Worm (Caenorhabditis elegans): ENCODE results near the gene Y15E3A.4.

The Y15E3A.4 gene

DNA sequence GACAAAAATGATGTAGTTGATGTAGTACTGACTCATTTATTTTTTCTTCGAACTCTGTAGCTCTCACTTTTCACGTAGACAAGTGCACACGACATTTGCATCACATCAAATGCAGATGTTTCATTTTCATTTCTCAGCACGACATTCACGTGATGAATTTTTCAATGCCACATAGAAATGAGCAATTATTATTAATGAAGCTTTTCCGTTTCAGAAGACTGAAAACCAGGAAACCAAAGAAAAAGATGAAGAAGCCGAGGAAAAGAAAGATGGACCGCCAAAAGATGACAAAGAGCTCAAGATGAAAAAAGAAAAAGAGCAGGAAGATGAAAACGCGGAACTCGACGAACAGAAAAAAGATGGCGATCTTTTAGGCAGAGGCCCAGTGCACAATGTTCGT, 24.8 kb downstream of the Y15E3A.4 start:
- no peak for TF ChIP-seq unc-62 (GFP tag; optimal IDR thresholded peaks at IDR 0.05)

DNA sequence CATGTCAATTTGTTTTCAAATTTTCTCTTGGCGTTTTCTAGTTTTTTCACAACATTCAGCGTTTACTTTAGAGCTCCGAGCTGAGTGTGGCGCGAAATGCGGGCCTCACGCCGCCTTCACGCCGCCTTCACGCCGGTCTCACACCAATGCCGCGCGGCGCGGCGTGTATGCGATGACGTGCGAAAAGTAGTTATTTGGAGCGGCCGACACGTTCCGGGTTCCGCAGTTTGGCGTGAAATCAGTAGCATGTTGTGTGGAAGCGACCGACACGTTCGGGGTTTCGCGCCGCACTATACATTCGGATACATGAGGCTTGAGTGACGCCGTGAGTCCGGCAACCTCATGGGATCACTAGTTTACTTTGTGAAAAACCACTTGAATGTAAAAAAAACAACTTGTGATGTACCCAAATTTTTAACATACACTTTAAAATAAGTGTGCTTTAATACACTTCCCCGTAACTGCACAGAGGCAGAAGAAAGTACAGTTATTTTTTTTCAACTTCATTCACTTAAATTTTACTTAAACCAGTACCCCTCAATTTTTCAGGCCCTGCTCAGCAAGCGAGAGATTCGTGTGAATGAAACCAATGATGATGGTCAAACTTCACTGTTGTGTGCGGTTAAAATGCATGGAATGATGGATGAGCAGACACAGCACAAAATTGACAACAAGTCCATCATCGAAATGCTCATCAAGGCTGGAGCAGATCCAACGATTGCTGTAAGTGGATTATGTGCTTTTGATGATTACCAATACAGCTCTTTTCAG, 31.6 kb downstream of the Y15E3A.4 start:
- no peak for TF ChIP-seq unc-62 (GFP tag; optimal IDR thresholded peaks at IDR 0.05)

DNA sequence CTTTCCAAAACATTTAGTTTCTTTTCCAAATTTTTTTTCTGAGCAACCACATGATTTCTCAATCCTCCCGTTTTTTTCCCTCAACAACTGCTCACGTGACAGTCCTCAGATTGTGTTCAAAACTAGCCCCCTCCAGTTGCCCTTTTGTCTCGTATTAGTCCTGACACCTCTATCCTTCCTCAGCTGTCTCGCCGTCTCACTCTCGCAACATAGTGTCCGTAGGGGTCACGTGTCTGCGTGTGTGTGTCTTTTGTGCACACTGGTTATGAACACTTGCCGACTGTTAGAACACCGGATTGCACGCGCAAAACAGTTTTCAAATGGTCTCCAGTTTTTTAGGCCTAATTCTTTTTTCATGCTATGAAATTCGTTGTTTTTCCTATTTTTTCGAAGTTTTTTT, 34.5 kb downstream of the Y15E3A.4 start:
- no peak for TF ChIP-seq unc-62 (GFP tag; optimal IDR thresholded peaks at IDR 0.05)

DNA sequence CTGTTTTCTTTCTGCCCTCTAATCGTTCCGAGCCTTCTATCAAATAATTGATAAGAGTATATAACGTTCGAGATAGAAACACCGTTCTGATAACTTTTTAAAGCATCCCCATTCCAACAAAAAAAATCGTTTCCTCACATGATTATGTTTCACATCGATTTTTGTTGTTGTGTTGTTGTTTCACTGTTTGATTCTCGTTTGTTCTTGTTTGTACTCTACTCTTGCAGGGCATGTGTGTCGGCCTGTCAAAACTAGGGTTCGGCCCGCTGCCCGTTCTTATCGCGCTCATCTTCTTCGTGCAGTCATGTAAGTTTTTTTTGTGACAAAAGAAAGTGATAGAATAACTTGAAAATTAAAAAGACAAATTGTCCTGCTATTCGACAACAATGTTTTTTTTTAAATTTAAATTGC, 35.0 kb downstream of the Y15E3A.4 start, which contains the start of gene C33A11.2:
Gene C33A11.2, plus strand, starts transcription at position 226 of the 411 bp plus-strand sequence.
- no peak for TF ChIP-seq unc-62 (GFP tag; optimal IDR thresholded peaks at IDR 0.05)

DNA sequence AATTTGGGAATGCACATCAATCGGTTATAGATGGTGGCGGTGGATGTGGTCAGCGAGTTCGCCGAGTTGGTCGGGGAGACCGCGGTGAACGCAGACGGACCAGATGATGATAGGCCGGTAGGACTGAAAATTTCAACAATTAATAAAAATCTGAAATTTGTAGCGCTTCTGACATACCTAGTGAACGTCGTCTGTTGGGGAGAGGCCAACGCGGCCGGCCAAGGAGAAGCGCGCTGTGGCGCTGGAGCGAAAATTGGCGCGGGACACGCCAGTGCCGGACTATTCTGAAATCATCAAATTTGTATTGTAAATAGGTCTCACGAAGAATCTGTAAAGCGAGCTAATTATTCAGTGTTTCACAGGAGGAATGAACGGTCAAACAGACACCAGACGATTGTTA, 42.0 kb downstream of the Y15E3A.4 start:
- no peak for TF ChIP-seq unc-62 (GFP tag; optimal IDR thresholded peaks at IDR 0.05)

DNA sequence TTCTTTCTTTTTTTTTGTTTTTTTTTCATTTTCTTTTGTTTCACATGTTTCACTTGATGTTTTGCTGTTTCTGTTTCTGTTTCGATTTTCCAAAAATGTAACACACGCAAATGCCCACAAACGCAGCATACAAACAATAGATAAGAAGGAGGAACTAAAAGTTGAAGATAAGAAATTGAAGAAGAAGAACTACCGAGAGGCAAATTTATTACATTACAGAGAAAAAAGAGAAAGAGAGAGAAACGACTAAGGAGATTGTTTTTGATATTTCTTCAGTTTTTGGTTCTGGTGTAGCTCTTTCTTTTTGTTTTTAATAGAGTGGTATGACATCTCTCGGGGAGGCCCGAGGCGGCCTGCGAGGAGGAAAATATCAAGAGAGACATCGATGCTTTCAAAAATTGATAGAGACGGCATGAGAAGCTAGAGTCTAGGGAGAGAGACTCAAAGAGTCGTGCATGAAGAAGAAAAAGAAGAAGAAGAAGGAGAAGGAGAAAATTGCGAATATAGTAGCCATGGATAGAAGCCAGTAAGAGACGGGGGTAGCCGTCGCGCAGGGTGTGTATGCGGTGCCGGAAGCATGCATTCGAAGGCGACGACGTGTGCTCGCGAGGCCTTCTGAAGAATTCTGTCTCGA, 42.8 kb downstream of the Y15E3A.4 start:
- TF ChIP-seq unc-62 (GFP tag; optimal IDR thresholded peaks at IDR 0.05) = no peak

DNA sequence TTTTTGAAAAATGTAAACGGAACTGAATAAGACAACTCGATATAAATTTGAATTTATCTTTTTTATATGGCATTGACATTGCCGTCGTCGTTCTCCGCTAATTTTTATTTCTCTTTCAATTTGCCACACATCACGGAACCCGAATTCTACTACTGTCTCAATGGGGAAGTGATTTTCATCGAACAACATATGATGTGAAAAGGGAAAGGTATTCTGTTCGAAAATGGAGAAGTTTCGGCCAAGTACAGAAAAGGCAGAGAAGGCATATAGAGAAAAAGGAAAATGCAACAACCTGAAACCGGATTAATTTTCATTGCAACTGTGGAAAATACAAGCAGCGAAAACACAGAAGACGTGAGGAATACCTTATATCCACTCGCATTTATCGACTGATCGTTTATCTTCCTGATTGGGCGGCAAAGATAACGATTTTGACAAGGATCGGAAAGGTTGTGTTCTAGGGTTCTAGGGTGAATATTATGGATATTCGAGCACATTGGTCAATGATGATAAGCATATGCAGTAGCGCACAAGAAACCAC, 44.0 kb downstream of the Y15E3A.4 start:
- no peak for TF ChIP-seq unc-62 (GFP tag; optimal IDR thresholded peaks at IDR 0.05)

DNA sequence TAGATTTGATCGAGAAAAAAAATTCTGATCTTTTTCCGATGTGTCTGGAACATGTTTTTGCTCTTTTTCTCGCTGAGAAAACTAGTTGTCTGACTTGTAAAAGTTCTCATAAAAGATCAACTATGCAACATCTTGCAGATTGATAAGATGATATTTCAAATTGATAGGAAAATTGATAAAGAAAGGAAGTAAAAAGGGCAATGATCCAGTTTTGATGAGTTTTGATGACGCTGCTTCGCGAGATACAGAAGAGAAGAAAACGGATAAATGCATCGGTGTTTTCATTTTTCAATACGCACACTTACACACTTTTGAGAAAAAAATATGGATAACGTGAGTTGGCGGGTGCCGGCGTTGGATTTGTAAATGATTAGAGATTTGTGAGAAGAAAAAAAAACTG, 44.5 kb downstream of the Y15E3A.4 start:
- no peak for TF ChIP-seq unc-62 (GFP tag; optimal IDR thresholded peaks at IDR 0.05)

DNA sequence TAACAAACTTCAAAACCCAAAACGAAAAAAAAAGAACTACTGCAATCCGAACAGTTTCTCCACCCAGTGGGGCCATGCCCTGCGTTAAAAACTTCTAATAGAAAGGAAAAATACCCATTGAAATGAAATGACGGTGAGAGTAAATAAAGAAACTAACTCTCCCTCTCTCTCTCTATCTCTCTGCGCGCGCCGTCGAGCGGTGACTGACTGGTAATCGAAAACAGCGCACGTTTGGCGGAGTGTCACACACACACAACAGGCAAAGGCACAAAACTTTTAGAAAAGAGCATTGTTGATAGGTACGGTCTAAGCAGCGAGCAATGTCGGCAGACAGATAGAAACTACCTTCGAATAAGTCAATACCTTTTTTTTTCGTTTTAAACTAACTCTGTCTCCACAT, 45.8 kb downstream of the Y15E3A.4 start:
- no peak for TF ChIP-seq unc-62 (GFP tag; optimal IDR thresholded peaks at IDR 0.05)

DNA sequence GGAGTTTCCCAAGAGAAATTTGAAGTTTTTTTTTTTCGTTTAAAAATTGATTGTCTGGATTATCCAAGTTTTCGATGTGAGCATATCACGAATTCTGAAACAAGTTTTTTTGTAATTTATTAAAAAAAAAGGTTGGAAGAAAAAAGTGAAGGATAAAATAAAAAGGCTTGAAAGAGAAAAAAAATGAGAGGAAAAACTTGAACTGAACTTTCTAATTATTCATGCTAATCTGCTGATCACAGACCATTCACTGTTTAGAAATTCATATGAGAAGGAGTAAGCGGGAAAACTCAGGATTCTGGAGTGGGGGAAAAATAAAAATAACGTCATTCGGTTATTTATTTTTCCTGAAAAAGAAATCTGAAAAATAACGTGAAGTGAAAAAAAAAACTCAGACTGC, 47.0 kb downstream of the Y15E3A.4 start, which contains the start of gene svh-5:
Gene svh-5, minus strand, starts transcription at position 101 of the 400 bp plus-strand sequence.
- no peak for TF ChIP-seq unc-62 (GFP tag; optimal IDR thresholded peaks at IDR 0.05)

DNA sequence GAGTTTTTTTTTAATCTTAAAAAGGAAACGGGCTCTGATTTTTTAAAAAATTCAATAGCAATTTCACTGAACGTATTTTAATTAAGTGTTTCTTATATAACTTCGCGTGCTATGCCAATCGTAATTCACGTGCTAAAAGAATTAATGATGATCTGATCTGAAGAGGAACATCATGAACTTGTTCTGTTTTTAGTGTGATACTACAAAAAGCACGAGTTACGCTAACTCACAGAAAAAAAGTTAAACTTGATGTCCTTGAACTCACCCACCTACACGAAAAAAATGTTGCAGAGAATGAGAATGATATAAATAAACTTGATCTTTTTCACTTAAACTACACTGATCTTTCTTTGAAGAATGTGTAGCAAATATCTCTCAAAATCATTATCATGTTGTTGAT, 49.1 kb downstream of the Y15E3A.4 start:
- no peak for TF ChIP-seq unc-62 (GFP tag; optimal IDR thresholded peaks at IDR 0.05)

DNA sequence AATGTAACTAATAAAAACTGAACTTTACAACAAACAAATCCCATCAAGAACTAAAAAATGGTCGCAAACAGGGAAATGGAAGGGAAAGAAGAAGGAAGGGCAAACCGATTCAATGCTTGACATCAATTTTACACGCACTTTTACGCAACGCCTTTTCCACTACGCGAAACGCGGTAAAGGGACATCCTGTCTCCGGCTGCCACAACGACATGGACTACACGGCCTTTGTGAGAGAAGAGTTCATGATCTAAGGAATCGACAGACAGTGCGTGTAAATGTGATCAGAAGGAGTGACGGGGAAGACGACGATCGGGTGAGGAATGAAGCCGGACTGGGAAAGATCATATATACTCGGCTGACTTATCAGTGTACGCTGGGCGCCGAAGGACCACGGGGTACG, 49.7 kb downstream of the Y15E3A.4 start:
- TF ChIP-seq unc-62 (GFP tag; optimal IDR thresholded peaks at IDR 0.05) = no peak

DNA sequence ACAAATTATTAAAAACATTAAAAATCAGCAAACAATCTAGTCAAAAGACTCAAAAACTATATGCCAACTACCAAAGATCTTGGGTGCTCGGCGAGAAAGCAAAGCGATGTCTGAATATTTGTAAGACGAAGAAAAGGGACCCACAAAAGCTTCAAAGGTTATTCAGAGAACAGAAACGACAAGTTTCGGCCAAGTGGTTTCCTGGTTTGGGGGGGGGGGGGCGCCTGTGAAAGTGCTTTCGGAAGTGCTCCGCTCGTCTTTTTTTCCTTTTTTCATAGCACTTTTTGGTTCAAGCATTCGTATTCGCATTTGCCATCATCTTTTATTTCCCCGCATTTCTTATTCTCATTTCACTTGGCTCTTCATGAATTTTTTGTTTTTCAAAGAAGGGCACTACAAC, 50.7 kb downstream of the Y15E3A.4 start:
- TF ChIP-seq unc-62 (GFP tag; optimal IDR thresholded peaks at IDR 0.05) = no peak

DNA sequence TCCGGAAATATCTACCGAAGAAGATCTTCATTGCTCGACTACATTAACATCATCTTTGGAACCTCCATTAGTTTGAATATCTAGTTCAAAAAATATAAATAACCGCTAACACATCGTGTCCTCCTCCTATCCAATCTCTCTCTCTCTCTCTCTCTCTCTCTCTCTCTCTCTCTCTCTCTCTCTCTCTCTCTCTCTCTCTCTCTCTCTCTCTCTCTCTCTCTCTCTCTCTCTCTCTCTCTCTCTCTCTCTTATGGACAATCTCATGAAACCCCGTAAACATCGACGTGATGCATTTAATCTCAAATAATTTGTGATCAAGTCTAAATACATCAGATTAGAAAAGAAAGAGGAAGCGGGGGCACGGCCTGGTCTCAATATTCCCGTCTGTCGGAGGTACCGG, 51.5 kb downstream of the Y15E3A.4 start:
- TF ChIP-seq unc-62 (GFP tag; optimal IDR thresholded peaks at IDR 0.05) = no peak

DNA sequence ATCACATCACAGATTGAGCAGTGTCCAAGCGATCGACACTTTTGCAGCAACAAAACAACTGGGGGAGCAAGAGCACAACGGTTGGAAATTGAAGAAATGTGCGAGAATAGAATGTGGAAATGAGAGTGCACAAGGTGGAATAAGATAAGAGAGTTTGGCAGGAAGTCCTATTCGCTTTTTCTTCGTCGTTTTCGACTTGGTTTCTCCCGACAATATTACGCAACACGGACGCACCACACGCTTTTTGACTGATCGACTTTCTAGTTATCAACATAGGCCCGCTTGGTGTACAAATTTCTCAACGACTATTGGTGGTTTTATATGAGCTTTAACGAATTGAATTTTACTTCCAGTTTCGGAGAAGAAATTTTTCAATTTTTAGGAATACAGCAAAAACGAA, 52.1 kb downstream of the Y15E3A.4 start:
- TF ChIP-seq unc-62 (GFP tag; optimal IDR thresholded peaks at IDR 0.05) = no peak

All from whole organism, dauer.